Worm (Caenorhabditis elegans): ENCODE measurements around the gene ins-23.

- no peak for TF ChIP-seq tra-1 (GFP tag; IDR thresholded peaks at IDR 0.05)
- no peak for TF ChIP-seq ceh-62 (tag; optimal IDR thresholded peaks at IDR 0.05)
- no peak for TF ChIP-seq nhr-42 (GFP tag; IDR thresholded peaks at IDR 0.05)
- no peak for TF ChIP-seq pha-4 (GFP tag; IDR thresholded peaks at IDR 0.05)
- no peak for TF ChIP-seq pha-4 (tag; optimal IDR thresholded peaks at IDR 0.05)
- TF ChIP-seq nhr-41 (GFP tag; IDR thresholded peaks at IDR 0.05), result no peak
- TF ChIP-seq zip-11 (GFP tag; IDR thresholded peaks at IDR 0.05), result no peak
- no peak for TF ChIP-seq ceh-82 (tag; optimal IDR thresholded peaks at IDR 0.05)
- TF ChIP-seq R02D3.7 (tag; optimal IDR thresholded peaks at IDR 0.05), result no peak
- TF ChIP-seq F37D6.2 (tag; optimal IDR thresholded peaks at IDR 0.05), result no peak
- TF ChIP-seq nhr-77 (tag; optimal IDR thresholded peaks at IDR 0.05), result no peak
- TF ChIP-seq nhr-237 (tag; optimal IDR thresholded peaks at IDR 0.05), result no peak
Measured at ce11 chrIII:9988352-9988751, 39.7 kb upstream of the ins-23 start, which contains the start of gene C05B5.1.

All from whole organism, L4 larva.